Worm (Caenorhabditis elegans) whole organism, young adult: Measurements from ENCODE around the gene C32D5.11.

Experiments
- B0019.2 ChIP-seq: fragments of 200-800 bp; sonication (Bioruptor generic); conservative IDR thresholded peaks from 2 replicates; pipeline ENCODE4 v1.3.6; 2022; ENCODE audit warnings: missing genetic modification reagents, missing genetic modification characterization, missing compliant biosample characterization
- B0035.1 ChIP-seq: sonication (generic microtip); optimal IDR thresholded peaks from 2 replicates; lab custom pipeline; 2016; ENCODE audit warnings: missing genetic modification characterization, mild to moderate bottlenecking, missing compliant biosample characterization, missing genotype, missing genetic modification reagents
- B0261.1 ChIP-seq: sonication (generic microtip); optimal IDR thresholded peaks from 2 replicates; lab custom pipeline; 2016; ENCODE audit warnings: mild to moderate bottlenecking, missing genetic modification characterization, moderate library complexity, missing compliant biosample characterization
- F33H1.4 ChIP-seq: fragments of 200-800 bp; sonication (Bioruptor generic); IDR thresholded peaks from 2 replicates; pipeline ENCODE4 v1.3.6; 2022; ENCODE audit warnings: missing genetic modification reagents, missing genetic modification characterization, missing compliant biosample characterization
- F49E8.2 ChIP-seq: sonication (generic microtip); optimal IDR thresholded peaks from 3 replicates; lab custom pipeline; 2017; ENCODE audit warnings: missing genetic modification characterization, mild to moderate bottlenecking, missing compliant biosample characterization, antibody characterized with exemption, moderate library complexity; ENCODE audit not compliant: insufficient read depth
- F52B5.7 ChIP-seq: sonication (generic microtip); optimal IDR thresholded peaks from 2 replicates; lab custom pipeline; 2016; ENCODE audit warnings: mild to moderate bottlenecking, missing genetic modification characterization, missing compliant biosample characterization
- F55B11.4 ChIP-seq: sonication (generic microtip); optimal IDR thresholded peaks from 2 replicates; lab custom pipeline; 2016; ENCODE audit warnings: missing compliant biosample characterization, missing genetic modification characterization, borderline replicate concordance; ENCODE audit not compliant: insufficient read depth
- F57A8.1 ChIP-seq: fragments of 200-800 bp; sonication (Bioruptor generic); optimal IDR thresholded peaks from 2 replicates; lab custom pipeline; 2018; ENCODE audit warnings: mild to moderate bottlenecking, missing genetic modification characterization, moderate library complexity, missing compliant biosample characterization
- F57C9.4 ChIP-seq: sonication (generic microtip); optimal IDR thresholded peaks from 2 replicates; lab custom pipeline; 2017; ENCODE audit warnings: mild to moderate bottlenecking, missing genetic modification characterization, missing compliant biosample characterization
- K12H6.12 ChIP-seq: fragments of 200-800 bp; sonication (Bioruptor generic); optimal IDR thresholded peaks from 2 replicates; lab custom pipeline; 2018; ENCODE audit warnings: mild to moderate bottlenecking, missing genetic modification characterization, missing compliant biosample characterization
- T07F8.4 ChIP-seq: sonication (generic microtip); optimal IDR thresholded peaks from 2 replicates; lab custom pipeline; 2016; ENCODE audit warnings: mild to moderate bottlenecking, missing genetic modification characterization, moderate library complexity, missing compliant biosample characterization
- T26A5.8 ChIP-seq: sonication (generic microtip); optimal IDR thresholded peaks from 2 replicates; lab custom pipeline; 2016; ENCODE audit warnings: missing genetic modification characterization, missing compliant biosample characterization
- Y53G8AR.9 ChIP-seq: fragments of 200-800 bp; sonication (Bioruptor generic); conservative IDR thresholded peaks from 2 replicates; pipeline ENCODE4 v1.3.6; 2022; ENCODE audit warnings: missing genetic modification reagents, missing genetic modification characterization, missing compliant biosample characterization
- Y56A3A.18 ChIP-seq: fragments of 200-800 bp; sonication (Bioruptor generic); IDR thresholded peaks from 2 replicates; pipeline ENCODE4 v1.3.6; 2022; ENCODE audit warnings: missing genetic modification reagents, missing genetic modification characterization, missing compliant biosample characterization
- Y79H2A.3 ChIP-seq: fragments of 200-800 bp; sonication (Bioruptor generic); conservative IDR thresholded peaks from 2 replicates; pipeline ENCODE4 v1.3.6; 2022; ENCODE audit warnings: missing genetic modification reagents, missing genetic modification characterization, missing compliant biosample characterization
- Y95B8A.8 ChIP-seq: fragments of 200-800 bp; sonication (Bioruptor generic); IDR thresholded peaks from 2 replicates; pipeline ENCODE4 v1.3.6; 2022; ENCODE audit warnings: missing genetic modification reagents, missing genetic modification characterization, missing compliant biosample characterization
- bed-1 ChIP-seq: fragments of 200-800 bp; sonication (Bioruptor generic); IDR thresholded peaks from 2 replicates; pipeline ENCODE4 v1.3.6; 2022; ENCODE audit warnings: missing genetic modification reagents, missing genetic modification characterization, missing compliant biosample characterization
- cebp-1 ChIP-seq, 2 experiments: fragments of 200-800 bp in 1 of 2; sonication (Bioruptor generic) in 1 of 2; sonication (generic microtip) in 1 of 2; IDR thresholded peaks in 1 of 2; optimal IDR thresholded peaks in 1 of 2; 2 replicates each; pipeline versions ENCODE4 v1.3.6 to Lab custom; 2017 to 2022; ENCODE audit warnings: missing compliant biosample characterization in 2 of 2, missing genetic modification characterization in 2 of 2, mild to moderate bottlenecking in 1 of 2, missing genetic modification reagents in 1 of 2, moderate library complexity in 1 of 2
- ceh-40 ChIP-seq: fragments of 200-800 bp; sonication (Bioruptor generic); IDR thresholded peaks from 2 replicates; pipeline ENCODE4 v1.3.6; 2022; ENCODE audit warnings: missing genetic modification characterization, missing compliant biosample characterization
- ceh-79 ChIP-seq: sonication (generic microtip); optimal IDR thresholded peaks from 2 replicates; lab custom pipeline; 2017; ENCODE audit warnings: mild to moderate bottlenecking, missing genetic modification characterization, missing compliant biosample characterization
- ceh-91 ChIP-seq: fragments of 200-800 bp; sonication (Bioruptor generic); IDR thresholded peaks from 2 replicates; pipeline ENCODE4 v1.3.6; 2022; ENCODE audit warnings: missing genetic modification reagents, missing genetic modification characterization, missing compliant biosample characterization
- chd-7 ChIP-seq: sonication (generic microtip); optimal IDR thresholded peaks from 2 replicates; lab custom pipeline; 2016; ENCODE audit warnings: mild to moderate bottlenecking, missing genetic modification characterization, moderate library complexity, missing compliant biosample characterization
- die-1 ChIP-seq: sonication (generic microtip); optimal IDR thresholded peaks from 2 replicates; lab custom pipeline; 2016; ENCODE audit warnings: missing genotype, mild to moderate bottlenecking, missing genetic modification characterization, missing compliant biosample characterization
- dpl-1 ChIP-seq: fragments of 150-350 bp; optimal IDR thresholded peaks from 2 replicates; lab custom pipeline; 2014; ENCODE audit warnings: missing biosample characterization, missing genetic modification reagents, missing genetic modification characterization
- egrh-3 ChIP-seq: fragments of 200-800 bp; sonication (Bioruptor generic); IDR thresholded peaks from 2 replicates; pipeline ENCODE4 v1.3.6; 2022; ENCODE audit warnings: missing genetic modification reagents, missing genetic modification characterization, missing compliant biosample characterization
- him-1 ChIP-seq: sonication (generic microtip); optimal IDR thresholded peaks from 2 replicates; lab custom pipeline; 2016; ENCODE audit warnings: missing genotype, missing genetic modification reagents, missing genetic modification characterization, missing compliant biosample characterization
- hlh-12 ChIP-seq: sonication (generic microtip); optimal IDR thresholded peaks from 2 replicates; lab custom pipeline; 2016; ENCODE audit warnings: missing genetic modification characterization, missing compliant biosample characterization
- hlh-26 ChIP-seq: fragments of 200-800 bp; sonication (Bioruptor generic); conservative IDR thresholded peaks from 2 replicates; pipeline ENCODE4 v1.3.6; 2022; ENCODE audit warnings: missing genetic modification reagents, missing genetic modification characterization, missing compliant biosample characterization
- hmg-1.2 ChIP-seq: fragments of 200-800 bp; sonication (Bioruptor generic); IDR thresholded peaks from 2 replicates; pipeline ENCODE4 v1.3.6; 2022; ENCODE audit warnings: missing genetic modification reagents, missing genetic modification characterization, missing compliant biosample characterization
- hmg-20 ChIP-seq: fragments of 200-800 bp; sonication (Bioruptor generic); IDR thresholded peaks from 2 replicates; pipeline ENCODE4 v1.3.6; 2022; ENCODE audit warnings: missing genetic modification reagents, missing genetic modification characterization, missing compliant biosample characterization
- lin-40 ChIP-seq: sonication (generic microtip); optimal IDR thresholded peaks from 2 replicates; lab custom pipeline; 2016; ENCODE audit warnings: missing genetic modification characterization, mild to moderate bottlenecking, missing compliant biosample characterization, missing genotype, missing genetic modification reagents
- lin-54 ChIP-seq: fragments of 200-800 bp; sonication (Bioruptor generic); optimal IDR thresholded peaks from 2 replicates; lab custom pipeline; 2018; ENCODE audit warnings: mild to moderate bottlenecking, missing genetic modification characterization, missing compliant biosample characterization
- lir-1 ChIP-seq: fragments of 200-800 bp; sonication (Bioruptor generic); conservative IDR thresholded peaks from 2 replicates; pipeline ENCODE4 v1.3.6; 2022; ENCODE audit warnings: missing genetic modification reagents, missing genetic modification characterization, missing compliant biosample characterization
- madf-3 ChIP-seq: fragments of 200-800 bp; sonication (Bioruptor generic); IDR thresholded peaks from 2 replicates; pipeline ENCODE4 v1.3.6; 2022; ENCODE audit warnings: missing genetic modification reagents, missing genetic modification characterization, missing compliant biosample characterization
- madf-6 ChIP-seq: fragments of 200-800 bp; sonication (Bioruptor generic); IDR thresholded peaks from 2 replicates; pipeline ENCODE4 v1.3.6; 2022; ENCODE audit warnings: missing genetic modification reagents, missing genetic modification characterization, missing compliant biosample characterization
- mes-4 ChIP-seq: sonication (generic microtip); optimal IDR thresholded peaks from 2 replicates; lab custom pipeline; 2016; ENCODE audit warnings: missing genotype, missing genetic modification characterization, missing compliant biosample characterization
- nfya-2 ChIP-seq: fragments of 200-800 bp; sonication (Bioruptor generic); IDR thresholded peaks from 2 replicates; pipeline ENCODE4 v1.3.6; 2022; ENCODE audit warnings: missing genetic modification reagents, missing genetic modification characterization, missing compliant biosample characterization
- nhr-120 ChIP-seq: fragments of 200-800 bp; sonication (Bioruptor generic); IDR thresholded peaks from 2 replicates; pipeline ENCODE4 v1.3.6; 2022; ENCODE audit warnings: missing genetic modification characterization, missing compliant biosample characterization
- nhr-27 ChIP-seq: fragments of 200-800 bp; sonication (Bioruptor generic); optimal IDR thresholded peaks from 2 replicates; lab custom pipeline; 2018; ENCODE audit warnings: mild to moderate bottlenecking, missing genetic modification characterization, moderate library complexity, missing compliant biosample characterization
- rcor-1 ChIP-seq: fragments of 200-800 bp; sonication (Bioruptor generic); IDR thresholded peaks from 2 replicates; pipeline ENCODE4 v1.3.6; 2022; ENCODE audit warnings: missing genetic modification reagents, missing genetic modification characterization, missing compliant biosample characterization
- rec-8 ChIP-seq, 2 experiments: sonication (generic microtip); optimal IDR thresholded peaks; 2 replicates each; lab custom pipeline; 2016; ENCODE audit warnings: mild to moderate bottlenecking in 2 of 2, missing genetic modification characterization in 2 of 2, missing genetic modification reagents in 2 of 2, missing genotype in 2 of 2, missing biosample characterization in 1 of 2, missing compliant biosample characterization in 1 of 2, moderate library complexity in 1 of 2
- sdz-38 ChIP-seq: sonication (generic microtip); optimal IDR thresholded peaks from 2 replicates; lab custom pipeline; 2016; ENCODE audit warnings: missing genotype, missing genetic modification characterization, missing compliant biosample characterization
- snpc-3.4 ChIP-seq: sonication (generic microtip); optimal IDR thresholded peaks from 2 replicates; lab custom pipeline; 2017; ENCODE audit warnings: missing genetic modification characterization, mild to moderate bottlenecking, missing compliant biosample characterization, antibody characterized with exemption, moderate library complexity, missing genotype, missing genetic modification reagents
- snpc-4 ChIP-seq, 5 experiments: fragments of 150-350 bp in 1 of 5; sonication (generic microtip) in 4 of 5; optimal IDR thresholded peaks; 2 replicates each; lab custom pipeline; 2014 to 2018; ENCODE audit warnings: missing genetic modification characterization in 5 of 5, missing biosample characterization in 3 of 5, antibody characterized with exemption in 2 of 5, mild to moderate bottlenecking in 2 of 5, missing compliant biosample characterization in 2 of 5, missing genotype in 2 of 5, moderate library complexity in 2 of 5, missing genetic modification reagents in 1 of 5
- tlf-1 ChIP-seq: fragments of 200-800 bp; sonication (Bioruptor generic); optimal IDR thresholded peaks from 2 replicates; lab custom pipeline; 2018; ENCODE audit warnings: mild to moderate bottlenecking, missing genetic modification characterization, missing compliant biosample characterization

The C32D5.11 gene

DNA sequence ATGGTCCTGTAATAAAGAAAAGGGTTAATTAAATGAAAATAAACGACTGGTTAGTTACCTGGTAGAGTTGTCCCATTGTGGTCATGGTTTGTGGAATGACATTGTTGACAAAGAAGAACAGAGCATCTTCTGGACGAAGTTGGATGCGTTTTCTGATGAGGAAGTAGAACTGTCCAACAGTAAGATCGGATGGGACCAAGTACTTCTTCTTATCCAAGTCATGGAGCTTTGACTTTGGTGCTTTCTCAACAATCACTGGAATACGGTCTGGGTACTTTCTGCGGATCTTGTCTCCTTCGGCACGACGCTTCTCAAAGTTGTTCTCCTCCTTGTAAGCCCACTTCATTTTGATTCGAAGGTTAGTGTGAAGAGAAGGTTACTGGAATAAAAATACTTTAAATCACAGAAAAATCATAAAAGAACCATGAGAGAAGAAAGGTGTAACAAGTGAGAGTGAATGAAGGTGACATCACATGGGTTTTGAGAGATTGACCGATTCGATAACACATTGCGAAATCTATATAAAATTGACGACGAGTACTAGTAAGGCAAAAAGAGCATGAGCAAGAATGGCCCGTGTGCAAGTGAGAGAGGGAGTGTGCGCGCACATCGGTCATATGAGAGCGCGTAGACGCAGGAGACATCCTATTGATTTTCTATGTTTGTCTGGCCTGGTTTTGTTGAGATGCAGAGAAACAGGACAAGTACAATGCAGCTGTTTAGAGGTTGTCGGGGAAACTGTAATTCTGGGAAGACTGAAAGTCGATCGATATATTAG is 7.7 kb downstream of the C32D5.11 start, which contains the start of gene lgg-1 (continued):
- TF ChIP-seq B0019.2, result peak; percentile 47
- TF ChIP-seq lir-1, result 0 out of 2 replicates have a peak, but pooled peaks have one; percentile 5
- peak; percentile 52 for TF ChIP-seq hmg-1.2
- TF ChIP-seq snpc-4 (GFP tag; optimal IDR thresholded peaks at IDR 0.05; lab: Kevin White, UChicago), result no peak
- peak in 3 of 4 experiments; percentile 1 to 12 (median 10) for TF ChIP-seq snpc-4 (tag; optimal IDR thresholded peaks at IDR 0.05; lab: Kevin White, UChicago)
- peak; percentile 48 for TF ChIP-seq lin-54
- TF ChIP-seq T26A5.8 (tag; lab: Kevin White, UChicago), result no peak
- peak; percentile 87 for TF ChIP-seq cebp-1 (GFP tag; IDR thresholded peaks at IDR 0.05; lab: Robert Waterston, UW)
- peak; percentile 96 for TF ChIP-seq cebp-1 (tag; optimal IDR thresholded peaks at IDR 0.05; lab: Kevin White, UChicago)
- peak; percentile 11 for TF ChIP-seq lin-40
- no peak for TF ChIP-seq ceh-79 (tag; lab: Kevin White, UChicago)
- TF ChIP-seq hlh-12 (tag; lab: Kevin White, UChicago), result no peak
- peak; percentile 56 for TF ChIP-seq F52B5.7
- TF ChIP-seq ceh-40 (GFP tag; lab: Robert Waterston, UW), result 0 out of 2 replicates have a peak, but pooled peaks have one; percentile 16
- peak; percentile 0 for TF ChIP-seq F57A8.1
- peak; percentile 6; the same call in 1 of the 2 replicates for TF ChIP-seq hmg-20 (GFP tag; lab: Robert Waterston, UW)
- TF ChIP-seq bed-1 (GFP tag; lab: Robert Waterston, UW), result no peak
- TF ChIP-seq dpl-1 (GFP tag; lab: Kevin White, UChicago), result peak; percentile 40
- TF ChIP-seq rec-8 (tag; optimal IDR thresholded peaks at IDR 0.05; lab: Kevin White, UChicago), result no peak
- TF ChIP-seq sdz-38 (tag; lab: Kevin White, UChicago), result no peak
- no peak for TF ChIP-seq nhr-120 (GFP tag; lab: Robert Waterston, UW)
- no peak for TF ChIP-seq nhr-27
- TF ChIP-seq Y53G8AR.9 (GFP tag; lab: Robert Waterston, UW), result peak; percentile 43; the same call in 1 of the 2 replicates
- TF ChIP-seq nfya-2, result no peak
- peak; percentile 72 for TF ChIP-seq Y95B8A.8 (GFP tag; lab: Robert Waterston, UW)
- no peak for TF ChIP-seq hlh-26 (GFP tag; lab: Robert Waterston, UW)
- TF ChIP-seq die-1 (tag; lab: Kevin White, UChicago), result no peak
- no peak for TF ChIP-seq tlf-1
- no peak for TF ChIP-seq him-1 (tag; lab: Kevin White, UChicago)
- TF ChIP-seq T07F8.4 (tag; lab: Kevin White, UChicago), result no peak
- TF ChIP-seq mes-4, result no peak
- TF ChIP-seq F49E8.2 (tag; lab: Kevin White, UChicago), result no peak
- no peak for TF ChIP-seq B0261.1 (tag; lab: Kevin White, UChicago)
- TF ChIP-seq Y79H2A.3 (GFP tag; lab: Robert Waterston, UW), result 0 out of 2 replicates have a peak, but pooled peaks have one; percentile 6
- TF ChIP-seq K12H6.12 (tag; lab: Kevin White, UChicago), result peak; percentile 68
- TF ChIP-seq ceh-91 (GFP tag; lab: Robert Waterston, UW), result no peak
- peak; percentile 29; the same call in 1 of the 2 replicates for TF ChIP-seq egrh-3 (GFP tag; lab: Robert Waterston, UW)
- TF ChIP-seq B0035.1, result no peak
- TF ChIP-seq snpc-3.4 (tag; lab: Kevin White, UChicago), result no peak
- no peak for TF ChIP-seq madf-3
- no peak for TF ChIP-seq F33H1.4
- TF ChIP-seq chd-7 (tag; lab: Kevin White, UChicago), result peak; percentile 81
- TF ChIP-seq F57C9.4 (tag; lab: Kevin White, UChicago), result no peak
- no peak for TF ChIP-seq F55B11.4 (tag; lab: Kevin White, UChicago)
- no peak for TF ChIP-seq Y56A3A.18 (GFP tag; lab: Robert Waterston, UW)
- no peak for TF ChIP-seq rcor-1 (GFP tag; lab: Robert Waterston, UW)
- peak; percentile 33; the same call in 1 of the 2 replicates for TF ChIP-seq madf-6 (GFP tag; lab: Robert Waterston, UW)
